Worm (Caenorhabditis elegans) whole organism, young adult: Measurements from ENCODE around the gene htrl-1.

ENCODE experiments used
- C06A6.2 ChIP-seq: fragments of 200-800 bp; sonication (Bioruptor generic); conservative IDR thresholded peaks from 2 replicates; pipeline ENCODE4 v1.3.6; 2022; ENCODE audit warnings: missing genetic modification characterization, missing compliant biosample characterization
- D2030.7 ChIP-seq: fragments of 200-800 bp; sonication (Bioruptor generic); IDR thresholded peaks from 2 replicates; pipeline ENCODE4 v1.3.6; 2022; ENCODE audit warnings: missing genetic modification reagents, missing genetic modification characterization, missing compliant biosample characterization
- F10E7.11 ChIP-seq: sonication (generic microtip); optimal IDR thresholded peaks from 2 replicates; lab custom pipeline; 2017; ENCODE audit warnings: mild to moderate bottlenecking, missing genetic modification characterization, moderate library complexity, missing compliant biosample characterization
- F22D6.2 ChIP-seq: sonication (generic microtip); optimal IDR thresholded peaks from 2 replicates; lab custom pipeline; 2016; ENCODE audit warnings: mild to moderate bottlenecking, missing genetic modification characterization, missing compliant biosample characterization
- F39B2.1 ChIP-seq: fragments of 200-800 bp; sonication (Bioruptor generic); IDR thresholded peaks from 2 replicates; pipeline ENCODE4 v1.3.6; 2022; ENCODE audit warnings: missing genetic modification reagents, missing genetic modification characterization, missing compliant biosample characterization
- F49E8.2 ChIP-seq: sonication (generic microtip); optimal IDR thresholded peaks from 3 replicates; lab custom pipeline; 2017; ENCODE audit warnings: missing genetic modification characterization, mild to moderate bottlenecking, missing compliant biosample characterization, antibody characterized with exemption, moderate library complexity; ENCODE audit not compliant: insufficient read depth
- F57A8.1 ChIP-seq: fragments of 200-800 bp; sonication (Bioruptor generic); optimal IDR thresholded peaks from 2 replicates; lab custom pipeline; 2018; ENCODE audit warnings: mild to moderate bottlenecking, missing genetic modification characterization, moderate library complexity, missing compliant biosample characterization
- K12H6.12 ChIP-seq: fragments of 200-800 bp; sonication (Bioruptor generic); optimal IDR thresholded peaks from 2 replicates; lab custom pipeline; 2018; ENCODE audit warnings: mild to moderate bottlenecking, missing genetic modification characterization, missing compliant biosample characterization
- T07F8.4 ChIP-seq: sonication (generic microtip); optimal IDR thresholded peaks from 2 replicates; lab custom pipeline; 2016; ENCODE audit warnings: mild to moderate bottlenecking, missing genetic modification characterization, moderate library complexity, missing compliant biosample characterization
- T26A5.8 ChIP-seq: sonication (generic microtip); optimal IDR thresholded peaks from 2 replicates; lab custom pipeline; 2016; ENCODE audit warnings: missing genetic modification characterization, missing compliant biosample characterization
- Y95B8A.8 ChIP-seq: fragments of 200-800 bp; sonication (Bioruptor generic); IDR thresholded peaks from 2 replicates; pipeline ENCODE4 v1.3.6; 2022; ENCODE audit warnings: missing genetic modification reagents, missing genetic modification characterization, missing compliant biosample characterization
- ama-1 ChIP-seq, 3 experiments: fragments of 150-350 bp in 1 of 3; sonication (generic microtip) in 2 of 3; optimal IDR thresholded peaks; 2 replicates each; lab custom pipeline; 2014 to 2018; ENCODE audit warnings: missing biosample characterization in 2 of 3, missing genetic modification characterization in 2 of 3, missing genetic modification reagents in 2 of 3
- aptf-3 ChIP-seq: fragments of 200-800 bp; sonication (Bioruptor generic); IDR thresholded peaks from 2 replicates; pipeline ENCODE4 v1.3.6; 2022; ENCODE audit warnings: missing genetic modification characterization, missing compliant biosample characterization
- atf-7 ChIP-seq: sonication (generic microtip); optimal IDR thresholded peaks from 2 replicates; lab custom pipeline; 2017; ENCODE audit warnings: mild to moderate bottlenecking, missing genetic modification characterization, missing compliant biosample characterization
- attf-5 ChIP-seq: fragments of 200-800 bp; sonication (Bioruptor generic); optimal IDR thresholded peaks from 2 replicates; lab custom pipeline; 2018; ENCODE audit warnings: mild to moderate bottlenecking, missing genetic modification characterization, missing compliant biosample characterization
- bed-1 ChIP-seq: fragments of 200-800 bp; sonication (Bioruptor generic); IDR thresholded peaks from 2 replicates; pipeline ENCODE4 v1.3.6; 2022; ENCODE audit warnings: missing genetic modification reagents, missing genetic modification characterization, missing compliant biosample characterization
- bed-2 ChIP-seq: fragments of 200-800 bp; sonication (Bioruptor generic); IDR thresholded peaks from 2 replicates; pipeline ENCODE4 v1.3.6; 2022; ENCODE audit warnings: missing genetic modification reagents, missing genetic modification characterization, missing compliant biosample characterization
- ceh-79 ChIP-seq: sonication (generic microtip); optimal IDR thresholded peaks from 2 replicates; lab custom pipeline; 2017; ENCODE audit warnings: mild to moderate bottlenecking, missing genetic modification characterization, missing compliant biosample characterization
- die-1 ChIP-seq: sonication (generic microtip); optimal IDR thresholded peaks from 2 replicates; lab custom pipeline; 2016; ENCODE audit warnings: missing genotype, mild to moderate bottlenecking, missing genetic modification characterization, missing compliant biosample characterization
- dpff-1 ChIP-seq: sonication (generic microtip); optimal IDR thresholded peaks from 2 replicates; lab custom pipeline; 2017; ENCODE audit warnings: mild to moderate bottlenecking, missing genetic modification characterization, missing compliant biosample characterization
- egl-18 ChIP-seq: fragments of 200-800 bp; sonication (Bioruptor generic); IDR thresholded peaks from 2 replicates; pipeline ENCODE4 v1.3.6; 2022; ENCODE audit warnings: missing genetic modification reagents, missing genetic modification characterization, missing compliant biosample characterization
- ekl-4 ChIP-seq: fragments of 200-800 bp; sonication (Bioruptor generic); IDR thresholded peaks from 2 replicates; pipeline ENCODE4 v1.3.6; 2022; ENCODE audit warnings: missing genetic modification reagents, missing genetic modification characterization, missing compliant biosample characterization
- gei-17 ChIP-seq: fragments of 200-800 bp; sonication (Bioruptor generic); optimal IDR thresholded peaks from 2 replicates; lab custom pipeline; 2018; ENCODE audit warnings: mild to moderate bottlenecking, missing genetic modification characterization, missing compliant biosample characterization
- hlh-12 ChIP-seq: sonication (generic microtip); optimal IDR thresholded peaks from 2 replicates; lab custom pipeline; 2016; ENCODE audit warnings: missing genetic modification characterization, missing compliant biosample characterization
- hlh-26 ChIP-seq: fragments of 200-800 bp; sonication (Bioruptor generic); conservative IDR thresholded peaks from 2 replicates; pipeline ENCODE4 v1.3.6; 2022; ENCODE audit warnings: missing genetic modification reagents, missing genetic modification characterization, missing compliant biosample characterization
- let-607 ChIP-seq, 2 experiments: fragments of 200-800 bp in 1 of 2; sonication (Bioruptor generic) in 1 of 2; sonication (generic microtip) in 1 of 2; optimal IDR thresholded peaks; 2 replicates each; lab custom pipeline; 2016 to 2018; ENCODE audit warnings: mild to moderate bottlenecking in 2 of 2, missing compliant biosample characterization in 2 of 2, missing genetic modification characterization in 2 of 2, moderate library complexity in 2 of 2, missing genotype in 1 of 2
- lin-26 ChIP-seq: fragments of 200-800 bp; sonication (Bioruptor generic); IDR thresholded peaks from 2 replicates; pipeline ENCODE4 v1.3.6; 2022; ENCODE audit warnings: missing genetic modification reagents, missing genetic modification characterization, missing compliant biosample characterization
- lin-40 ChIP-seq: sonication (generic microtip); optimal IDR thresholded peaks from 2 replicates; lab custom pipeline; 2016; ENCODE audit warnings: missing genetic modification characterization, mild to moderate bottlenecking, missing compliant biosample characterization, missing genotype, missing genetic modification reagents
- lin-54 ChIP-seq: fragments of 200-800 bp; sonication (Bioruptor generic); optimal IDR thresholded peaks from 2 replicates; lab custom pipeline; 2018; ENCODE audit warnings: mild to moderate bottlenecking, missing genetic modification characterization, missing compliant biosample characterization
- madf-3 ChIP-seq: fragments of 200-800 bp; sonication (Bioruptor generic); IDR thresholded peaks from 2 replicates; pipeline ENCODE4 v1.3.6; 2022; ENCODE audit warnings: missing genetic modification reagents, missing genetic modification characterization, missing compliant biosample characterization
- mxl-1 ChIP-seq: sonication (generic microtip); optimal IDR thresholded peaks from 2 replicates; lab custom pipeline; 2016; ENCODE audit warnings: missing genetic modification characterization, missing compliant biosample characterization
- nfya-1 ChIP-seq: sonication (generic microtip); optimal IDR thresholded peaks from 2 replicates; lab custom pipeline; 2017; ENCODE audit warnings: antibody characterized with exemption, missing compliant biosample characterization, missing genetic modification characterization, borderline replicate concordance; ENCODE audit not compliant: insufficient read depth
- nfya-2 ChIP-seq: fragments of 200-800 bp; sonication (Bioruptor generic); IDR thresholded peaks from 2 replicates; pipeline ENCODE4 v1.3.6; 2022; ENCODE audit warnings: missing genetic modification reagents, missing genetic modification characterization, missing compliant biosample characterization
- nfyb-1 ChIP-seq: fragments of 200-800 bp; sonication (Bioruptor generic); IDR thresholded peaks from 2 replicates; pipeline ENCODE4 v1.3.6; 2022; ENCODE audit warnings: missing genetic modification reagents, missing genetic modification characterization, missing compliant biosample characterization
- nhr-120 ChIP-seq: fragments of 200-800 bp; sonication (Bioruptor generic); IDR thresholded peaks from 2 replicates; pipeline ENCODE4 v1.3.6; 2022; ENCODE audit warnings: missing genetic modification characterization, missing compliant biosample characterization
- nhr-80 ChIP-seq: sonication (generic microtip); optimal IDR thresholded peaks from 2 replicates; lab custom pipeline; 2016; ENCODE audit warnings: missing genetic modification characterization, missing compliant biosample characterization
- nhr-90 ChIP-seq: sonication (generic microtip); optimal IDR thresholded peaks from 2 replicates; lab custom pipeline; 2016; ENCODE audit warnings: missing genotype, mild to moderate bottlenecking, missing genetic modification characterization, missing compliant biosample characterization
- pbrm-1 ChIP-seq: fragments of 200-800 bp; sonication (Bioruptor generic); IDR thresholded peaks from 2 replicates; pipeline ENCODE4 v1.3.6; 2022; ENCODE audit warnings: missing genetic modification reagents, missing genetic modification characterization, missing compliant biosample characterization
- rcor-1 ChIP-seq: fragments of 200-800 bp; sonication (Bioruptor generic); IDR thresholded peaks from 2 replicates; pipeline ENCODE4 v1.3.6; 2022; ENCODE audit warnings: missing genetic modification reagents, missing genetic modification characterization, missing compliant biosample characterization
- rec-8 ChIP-seq, 2 experiments: sonication (generic microtip); optimal IDR thresholded peaks; 2 replicates each; lab custom pipeline; 2016; ENCODE audit warnings: mild to moderate bottlenecking in 2 of 2, missing genetic modification characterization in 2 of 2, missing genetic modification reagents in 2 of 2, missing genotype in 2 of 2, missing biosample characterization in 1 of 2, missing compliant biosample characterization in 1 of 2, moderate library complexity in 1 of 2
- rpc-1 ChIP-seq, 2 experiments: fragments of 150-350 bp in 1 of 2; sonication (generic microtip) in 1 of 2; optimal IDR thresholded peaks; 2 replicates each; lab custom pipeline; 2014 to 2018; ENCODE audit warnings: missing biosample characterization in 1 of 2, missing genetic modification characterization in 1 of 2, missing genetic modification reagents in 1 of 2, missing genotype in 1 of 2
- snpc-3.4 ChIP-seq: sonication (generic microtip); optimal IDR thresholded peaks from 2 replicates; lab custom pipeline; 2017; ENCODE audit warnings: missing genetic modification characterization, mild to moderate bottlenecking, missing compliant biosample characterization, antibody characterized with exemption, moderate library complexity, missing genotype, missing genetic modification reagents
- tlf-1 ChIP-seq: fragments of 200-800 bp; sonication (Bioruptor generic); optimal IDR thresholded peaks from 2 replicates; lab custom pipeline; 2018; ENCODE audit warnings: mild to moderate bottlenecking, missing genetic modification characterization, missing compliant biosample characterization
- unc-130 ChIP-seq: sonication (generic microtip); optimal IDR thresholded peaks from 2 replicates; lab custom pipeline; 2016; ENCODE audit warnings: missing genetic modification reagents, missing genetic modification characterization, missing compliant biosample characterization
- unc-62 ChIP-seq: fragments of 150-350 bp; optimal IDR thresholded peaks from 2 replicates; lab custom pipeline; 2014; ENCODE audit warnings: missing biosample characterization, missing genetic modification reagents, missing genetic modification characterization
- xnd-1 ChIP-seq: sonication (generic microtip); optimal IDR thresholded peaks from 2 replicates; lab custom pipeline; 2016; ENCODE audit warnings: missing genotype, missing genetic modification reagents, missing genetic modification characterization, missing compliant biosample characterization
- ztf-18 ChIP-seq: sonication (generic microtip); optimal IDR thresholded peaks from 2 replicates; lab custom pipeline; 2016; ENCODE audit warnings: missing genotype, mild to moderate bottlenecking, missing genetic modification characterization, missing compliant biosample characterization
- ztf-25 ChIP-seq: fragments of 200-800 bp; sonication (Bioruptor generic); IDR thresholded peaks from 2 replicates; pipeline ENCODE4 v1.3.6; 2022; ENCODE audit warnings: missing genetic modification reagents, missing genetic modification characterization, missing compliant biosample characterization
- ztf-26 ChIP-seq: sonication (generic microtip); optimal IDR thresholded peaks from 2 replicates; lab custom pipeline; 2017; ENCODE audit warnings: missing genetic modification characterization, missing compliant biosample characterization

The htrl-1 gene

DNA sequence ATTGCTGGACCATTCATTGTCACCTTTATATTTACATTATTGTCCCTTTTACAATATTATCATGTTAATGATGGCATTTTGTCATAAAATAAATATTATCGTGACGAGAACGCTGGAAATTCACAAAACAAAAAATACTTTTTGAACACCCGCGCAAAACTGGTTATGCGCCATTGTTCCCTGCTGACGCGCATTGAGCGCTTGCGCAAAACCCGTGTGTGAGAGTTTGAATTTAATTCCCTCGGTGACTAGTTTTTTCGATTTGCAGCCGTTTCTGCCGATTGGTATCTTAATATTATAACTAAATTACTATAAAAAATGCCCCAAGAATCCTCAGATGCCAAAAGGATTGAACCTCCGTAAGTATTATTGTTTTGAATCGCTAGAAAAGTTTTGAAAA lies 25.3 kb upstream of the htrl-1 start, which contains the start of gene pafo-1 (continued):
- TF ChIP-seq F49E8.2 (tag; lab: Kevin White, UChicago) (no peak), T07F8.4 (tag; lab: Kevin White, UChicago) (no peak), K12H6.12 (tag; lab: Kevin White, UChicago) (peak; percentile 42), atf-7 (tag; lab: Kevin White, UChicago) (peak; percentile 42), die-1 (no peak), nhr-120 (no peak), F22D6.2 (tag; lab: Kevin White, UChicago) (peak; percentile 45), lin-40 (peak; percentile 87), xnd-1 (peak; percentile 65), F57A8.1 (GFP tag; lab: Kevin White, UChicago) (no peak), hlh-26 (no peak), nfya-1 (tag; lab: Kevin White, UChicago) (no peak), ztf-25 (0 out of 2 replicates have a peak, but pooled peaks have one; percentile 58), mxl-1 (no peak), tlf-1 (peak; percentile 76), C06A6.2 (GFP tag; lab: Robert Waterston, UW) (peak; percentile 78), nfyb-1 (GFP tag; lab: Robert Waterston, UW) (peak; percentile 93), lin-54 (GFP tag; lab: Kevin White, UChicago) (peak; percentile 100), gei-17 (GFP tag; lab: Kevin White, UChicago) (no peak), F39B2.1 (no peak), ekl-4 (GFP tag; lab: Robert Waterston, UW) (peak; percentile 78), Y95B8A.8 (GFP tag; lab: Robert Waterston, UW) (peak; percentile 82), let-607 (tag; optimal IDR thresholded peaks at IDR 0.05; lab: Kevin White, UChicago) (peak in 1 of 2 experiments; percentile 16), egl-18 (GFP tag; lab: Robert Waterston, UW) (no peak), F10E7.11 (tag; lab: Kevin White, UChicago) (peak; percentile 10), ztf-18 (tag; lab: Kevin White, UChicago) (peak; percentile 99), aptf-3 (GFP tag; lab: Robert Waterston, UW) (no peak), D2030.7 (GFP tag; lab: Robert Waterston, UW) (peak; percentile 85), attf-5 (GFP tag; lab: Kevin White, UChicago) (peak; percentile 89), unc-62 (GFP tag; lab: Kevin White, UChicago) (no peak), hlh-12 (tag; lab: Kevin White, UChicago) (no peak), rec-8 (tag; optimal IDR thresholded peaks at IDR 0.05; lab: Kevin White, UChicago) (no peak), nhr-80 (tag; lab: Kevin White, UChicago) (peak; percentile 27), snpc-3.4 (tag; lab: Kevin White, UChicago) (peak; percentile 57), rpc-1 (optimal IDR thresholded peaks at IDR 0.05; lab: Kevin White, UChicago) (no peak), rpc-1 (tag; optimal IDR thresholded peaks at IDR 0.05; lab: Kevin White, UChicago) (no peak), ama-1 (optimal IDR thresholded peaks at IDR 0.05; lab: Kevin White, UChicago) (no peak), ama-1 (GFP tag; optimal IDR thresholded peaks at IDR 0.05; lab: Kevin White, UChicago) (no peak), bed-1 (no peak), dpff-1 (tag; lab: Kevin White, UChicago) (no peak), rcor-1 (GFP tag; lab: Robert Waterston, UW) (peak; percentile 88), ceh-79 (no peak), nhr-90 (tag; lab: Kevin White, UChicago) (no peak), nfya-2 (GFP tag; lab: Robert Waterston, UW) (no peak), T26A5.8 (no peak), unc-130 (GFP tag; lab: Kevin White, UChicago) (peak; percentile 57), lin-26 (GFP tag; lab: Robert Waterston, UW) (no peak), bed-2 (GFP tag; lab: Robert Waterston, UW) (no peak), ztf-26 (tag; lab: Kevin White, UChicago) (peak; percentile 69), madf-3 (GFP tag; lab: Robert Waterston, UW) (peak; percentile 76; the same call in 1 of the 2 replicates), pbrm-1 (GFP tag; lab: Robert Waterston, UW) (peak; percentile 91)
